Fruit fly (Drosophila melanogaster): ENCODE measurements around the gene FER.

Gene FER

DNA sequence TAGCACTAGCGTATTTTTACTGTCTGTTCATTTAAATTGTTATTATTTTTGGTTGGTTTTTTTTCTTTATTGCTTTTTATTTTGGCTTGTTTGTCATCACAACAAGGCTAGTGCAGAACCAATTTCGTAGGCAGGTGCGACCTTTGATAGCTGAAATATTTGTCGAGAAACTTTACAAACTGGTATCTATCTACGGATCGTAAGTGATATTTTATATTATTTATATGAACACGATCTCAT, 54.4 kb downstream of the FER start, which contains the start of gene drn:
Gene drn (plus strand): TSS at position 141 of the 240 bp plus-strand sequence.
- no peak for TF ChIP-seq tj (GFP tag; optimal IDR thresholded peaks at IDR 0.05)
- TF ChIP-seq Hr96 (GFP tag; optimal IDR thresholded peaks at IDR 0.05), result no peak
- TF ChIP-seq CG1620 (GFP tag; optimal IDR thresholded peaks at IDR 0.05), result no peak

DNA sequence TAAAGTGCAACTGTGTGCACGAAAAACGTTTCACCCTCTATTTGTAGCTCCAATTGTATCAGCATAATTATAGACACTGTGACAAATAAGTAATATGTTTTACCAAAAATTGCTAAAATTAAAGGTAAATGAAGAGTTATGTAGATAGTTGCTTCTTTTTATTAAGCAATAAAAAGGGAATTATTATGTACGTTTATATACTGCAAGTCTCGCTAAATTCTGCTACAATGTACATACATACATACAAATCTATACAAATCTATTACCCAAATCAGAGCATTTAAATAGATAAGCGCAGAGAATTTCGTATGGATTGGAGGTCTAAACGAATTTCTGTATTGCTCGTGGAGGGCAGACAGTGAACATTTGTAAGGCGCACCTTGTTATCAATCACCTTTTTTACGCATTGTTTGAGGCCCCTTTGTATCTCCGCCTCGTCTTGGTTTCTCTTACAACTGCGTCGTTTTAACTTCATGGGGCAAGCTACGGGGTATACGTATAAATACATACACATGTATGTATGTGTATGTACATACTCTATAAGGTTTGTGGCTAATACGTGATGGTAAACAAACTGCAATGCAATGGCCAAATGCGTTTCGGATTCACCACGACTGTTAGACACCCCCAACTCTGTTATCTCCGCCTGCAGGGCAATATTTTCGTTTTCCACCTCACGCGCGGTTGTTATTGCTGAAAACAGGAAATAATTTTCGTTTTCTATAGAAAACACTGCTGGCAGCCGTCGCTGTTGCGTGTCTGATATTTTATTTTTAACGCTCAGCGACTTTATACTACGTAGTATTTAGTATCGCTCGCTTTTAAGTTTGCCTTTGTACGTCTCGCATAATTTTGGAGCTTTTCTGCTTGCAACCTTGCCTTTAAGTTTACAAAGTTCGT, 54.9 kb downstream of the FER start:
- peak; percentile 1 for TF ChIP-seq CG7045 (GFP tag; optimal IDR thresholded peaks at IDR 0.05)
- peak; percentile 20 for TF ChIP-seq CG12768 (GFP tag; optimal IDR thresholded peaks at IDR 0.05)
- TF ChIP-seq cic (GFP tag; optimal IDR thresholded peaks at IDR 0.05), result peak; percentile 81
- peak; percentile 8 for TF ChIP-seq toe (GFP tag; optimal IDR thresholded peaks at IDR 0.05)
- no peak for TF ChIP-seq CG33017 (tag; optimal IDR thresholded peaks at IDR 0.05)
- peak; percentile 23 for TF ChIP-seq Crg-1 (GFP tag; optimal IDR thresholded peaks at IDR 0.05)
- TF ChIP-seq cnc (optimal IDR thresholded peaks at IDR 0.05), result no peak
- TF ChIP-seq Mnt (GFP tag; optimal IDR thresholded peaks at IDR 0.05), result peak; percentile 61
- TF ChIP-seq bab1 (GFP tag; optimal IDR thresholded peaks at IDR 0.05), result peak; percentile 16
- TF ChIP-seq tj (GFP tag; optimal IDR thresholded peaks at IDR 0.05), result peak; percentile 88
- TF ChIP-seq pad (GFP tag; optimal IDR thresholded peaks at IDR 0.05), result no peak
- TF ChIP-seq CG14711 (tag; optimal IDR thresholded peaks at IDR 0.05), result no peak
- TF ChIP-seq ovo (GFP tag; optimal IDR thresholded peaks at IDR 0.05), result no peak
- TF ChIP-seq Clk (GFP tag; optimal IDR thresholded peaks at IDR 0.05), result no peak
- TF ChIP-seq CG7101 (tag; optimal IDR thresholded peaks at IDR 0.05), result no peak
- no peak for TF ChIP-seq CG11617 (GFP tag; optimal IDR thresholded peaks at IDR 0.05)
- TF ChIP-seq CG1620 (GFP tag; optimal IDR thresholded peaks at IDR 0.05), result no peak
- no peak for TF ChIP-seq CG5204 (GFP tag; optimal IDR thresholded peaks at IDR 0.05)
- TF ChIP-seq kay (GFP tag; ENCODE audit: borderline replicate concordance), result peak; percentile 21
- peak; percentile 1 for TF ChIP-seq Hr96 (GFP tag; optimal IDR thresholded peaks at IDR 0.05)

DNA sequence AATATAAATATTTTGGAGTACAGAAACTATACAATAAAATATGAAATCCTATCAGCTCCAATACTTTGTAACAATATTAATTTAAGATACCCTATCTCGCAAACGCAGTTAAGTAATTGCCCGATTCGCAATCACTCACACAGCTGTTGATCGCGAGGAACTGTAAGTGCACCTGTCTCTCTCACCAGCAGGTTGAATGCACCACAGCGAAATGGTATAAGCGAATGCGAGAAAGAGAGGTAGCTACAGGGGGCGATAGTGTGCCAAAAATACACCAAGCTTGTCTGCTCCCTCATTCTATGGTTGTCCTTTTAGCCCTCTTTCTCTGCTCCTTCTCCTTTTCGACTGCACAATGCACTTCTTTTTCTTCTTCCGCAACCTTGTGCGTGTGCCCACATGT, 55.6 kb downstream of the FER start:
- TF ChIP-seq CG5204 (GFP tag; optimal IDR thresholded peaks at IDR 0.05), result no peak
- TF ChIP-seq CG11617 (GFP tag; optimal IDR thresholded peaks at IDR 0.05), result no peak
- TF ChIP-seq cic (GFP tag; optimal IDR thresholded peaks at IDR 0.05), result no peak
- TF ChIP-seq Mnt (GFP tag; optimal IDR thresholded peaks at IDR 0.05), result no peak
- TF ChIP-seq ovo (GFP tag; optimal IDR thresholded peaks at IDR 0.05), result no peak
- peak; percentile 89 for TF ChIP-seq kay (GFP tag; ENCODE audit: borderline replicate concordance)
- TF ChIP-seq CG12768 (GFP tag; optimal IDR thresholded peaks at IDR 0.05), result no peak
- TF ChIP-seq pad (GFP tag; optimal IDR thresholded peaks at IDR 0.05), result peak; percentile 46
- TF ChIP-seq tj (GFP tag; optimal IDR thresholded peaks at IDR 0.05), result no peak
- no peak for TF ChIP-seq Crg-1 (GFP tag; optimal IDR thresholded peaks at IDR 0.05)
- TF ChIP-seq bab1 (GFP tag; optimal IDR thresholded peaks at IDR 0.05), result no peak
- no peak for TF ChIP-seq CG7045 (GFP tag; optimal IDR thresholded peaks at IDR 0.05)

DNA sequence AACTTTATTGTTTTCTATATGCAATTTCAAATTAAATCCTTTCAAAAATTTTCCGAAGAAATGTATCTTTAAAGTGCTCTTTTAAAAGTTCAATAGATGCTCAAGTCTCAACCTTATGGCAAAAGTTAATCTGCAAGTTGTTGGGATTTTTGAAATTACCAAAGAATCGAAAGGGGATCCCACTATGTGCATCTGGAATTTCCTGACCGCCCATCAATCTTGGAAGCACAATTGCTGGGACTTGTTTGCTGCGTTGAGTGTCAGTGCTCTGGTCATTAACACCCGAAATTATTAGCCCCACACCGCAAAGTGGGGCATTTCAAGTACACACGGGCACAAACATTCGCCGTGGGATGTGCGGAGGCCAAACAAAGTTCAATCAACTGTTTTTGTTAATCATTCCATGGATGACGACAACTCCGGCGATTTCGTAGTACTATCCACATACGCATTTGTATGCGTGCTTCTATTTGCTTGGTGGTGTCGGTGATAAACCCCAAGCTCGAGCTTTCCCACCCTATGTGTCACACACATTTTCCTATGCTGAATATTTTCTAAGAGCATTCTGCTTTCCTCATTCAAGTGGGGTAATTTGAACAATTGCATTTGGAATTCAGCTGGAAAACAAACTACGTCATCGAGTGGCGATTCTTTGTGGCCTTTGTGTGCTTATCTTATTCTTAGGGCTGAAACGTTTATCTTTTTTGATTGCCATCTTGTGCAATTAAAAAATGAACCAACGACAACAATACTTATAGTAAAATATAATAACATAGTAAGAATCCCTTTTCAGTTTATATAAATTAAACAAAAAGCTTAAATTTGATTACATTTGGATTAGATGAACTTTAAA, 56.7 kb downstream of the FER start:
- TF ChIP-seq CG1620 (GFP tag; optimal IDR thresholded peaks at IDR 0.05) (no peak), cnc (optimal IDR thresholded peaks at IDR 0.05) (no peak), CG7101 (tag; optimal IDR thresholded peaks at IDR 0.05) (no peak), Mnt (GFP tag; optimal IDR thresholded peaks at IDR 0.05) (no peak), Crg-1 (GFP tag; optimal IDR thresholded peaks at IDR 0.05) (no peak), CG7045 (GFP tag; optimal IDR thresholded peaks at IDR 0.05) (no peak), ovo (GFP tag; optimal IDR thresholded peaks at IDR 0.05) (no peak), cic (GFP tag; optimal IDR thresholded peaks at IDR 0.05) (peak; percentile 8), tj (GFP tag; optimal IDR thresholded peaks at IDR 0.05) (no peak), CG14711 (tag; optimal IDR thresholded peaks at IDR 0.05) (no peak), CG11617 (GFP tag; optimal IDR thresholded peaks at IDR 0.05) (no peak), Clk (GFP tag; optimal IDR thresholded peaks at IDR 0.05) (no peak), CG5204 (GFP tag; optimal IDR thresholded peaks at IDR 0.05) (no peak), CG12768 (GFP tag; optimal IDR thresholded peaks at IDR 0.05) (peak; percentile 41), kay (GFP tag; ENCODE audit: borderline replicate concordance) (peak; percentile 28), Hr96 (GFP tag; optimal IDR thresholded peaks at IDR 0.05) (no peak), toe (GFP tag; optimal IDR thresholded peaks at IDR 0.05) (no peak), pad (GFP tag; optimal IDR thresholded peaks at IDR 0.05) (no peak), bab1 (GFP tag; optimal IDR thresholded peaks at IDR 0.05) (no peak)

DNA sequence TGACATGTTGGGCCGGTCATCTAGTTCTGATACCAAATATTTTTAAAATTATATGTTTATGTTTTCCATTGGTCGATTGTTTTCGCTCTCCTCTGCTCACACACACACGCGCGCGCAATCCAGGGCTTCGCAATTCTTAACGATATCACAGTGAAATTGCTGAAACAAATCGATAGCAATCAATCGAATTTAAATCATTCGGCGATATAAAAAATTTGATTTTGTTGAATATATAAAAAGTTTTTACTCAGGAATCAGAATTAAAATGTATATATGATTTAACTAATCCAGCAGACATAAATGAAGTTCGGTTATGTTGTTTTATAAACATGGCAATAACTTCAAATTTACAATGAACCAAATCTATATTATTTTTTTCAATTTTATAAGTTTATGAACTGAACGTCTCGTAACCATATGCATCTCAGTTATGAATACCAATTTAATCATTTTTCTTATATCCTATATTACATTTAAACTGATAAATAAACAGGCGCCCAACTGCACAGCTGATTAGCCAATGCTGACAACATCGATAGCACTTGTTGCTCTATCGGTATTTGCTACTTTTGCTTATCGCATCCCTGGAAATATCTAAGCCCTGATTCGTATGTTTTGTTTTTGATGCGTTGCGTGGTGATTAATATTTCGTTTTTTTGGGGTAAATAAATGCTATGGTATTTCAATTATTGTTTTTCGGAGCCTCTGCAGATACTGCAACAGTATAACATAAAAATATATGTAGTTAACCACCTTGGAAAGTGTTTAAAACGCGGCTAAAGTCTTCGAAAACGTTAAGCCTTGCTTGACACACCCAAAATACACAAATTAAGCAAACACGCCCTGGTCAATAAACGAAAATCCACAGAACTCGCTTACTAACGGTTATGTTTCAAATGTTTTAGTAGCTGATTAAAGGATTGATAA, 59.5 kb downstream of the FER start, which contains the start of the genes Aduk and pasi2:
Gene Aduk (minus strand): TSS at position 123 of the 927 bp plus-strand sequence.
Gene pasi2 (plus strand): TSS at position 579 of the 927 bp plus-strand sequence.
- no peak for TF ChIP-seq Clk (GFP tag; optimal IDR thresholded peaks at IDR 0.05)
- TF ChIP-seq CG5204 (GFP tag; optimal IDR thresholded peaks at IDR 0.05), result no peak
- TF ChIP-seq kay (GFP tag; ENCODE audit: borderline replicate concordance), result peak; percentile 61
- peak; percentile 14 for TF ChIP-seq pad (GFP tag; optimal IDR thresholded peaks at IDR 0.05)
- no peak for TF ChIP-seq CG14711 (tag; optimal IDR thresholded peaks at IDR 0.05)
- peak; percentile 30 for TF ChIP-seq CG12768 (GFP tag; optimal IDR thresholded peaks at IDR 0.05)
- TF ChIP-seq Mnt (GFP tag; optimal IDR thresholded peaks at IDR 0.05), result peak; percentile 15
- no peak for TF ChIP-seq CG7045 (GFP tag; optimal IDR thresholded peaks at IDR 0.05)
- peak; percentile 45 for TF ChIP-seq tj (GFP tag; optimal IDR thresholded peaks at IDR 0.05)
- TF ChIP-seq toe (GFP tag; optimal IDR thresholded peaks at IDR 0.05), result peak; percentile 29
- TF ChIP-seq CG1620 (GFP tag; optimal IDR thresholded peaks at IDR 0.05), result no peak
- TF ChIP-seq ovo (GFP tag; optimal IDR thresholded peaks at IDR 0.05), result no peak
- no peak for TF ChIP-seq Crg-1 (GFP tag; optimal IDR thresholded peaks at IDR 0.05)
- TF ChIP-seq CG7101 (tag; optimal IDR thresholded peaks at IDR 0.05), result peak; percentile 10
- TF ChIP-seq CG11617 (GFP tag; optimal IDR thresholded peaks at IDR 0.05), result peak; percentile 12
- no peak for TF ChIP-seq cnc (optimal IDR thresholded peaks at IDR 0.05)
- TF ChIP-seq cic (GFP tag; optimal IDR thresholded peaks at IDR 0.05), result no peak
- TF ChIP-seq CG33017 (tag; optimal IDR thresholded peaks at IDR 0.05), result no peak
- TF ChIP-seq Hr96 (GFP tag; optimal IDR thresholded peaks at IDR 0.05), result no peak
- peak; percentile 27 for TF ChIP-seq bab1 (GFP tag; optimal IDR thresholded peaks at IDR 0.05)

Measured in whole organism, adult.